Fruit fly (Drosophila melanogaster) whole organism, embryonic: ENCODE data around the gene Hph.
A peak's percentile ranks its signal among the peaks of the same experiment; 100 is the strongest.

Source experiments
- ATbp ChIP-seq: fragments of 200-800 bp; sonication (Bioruptor generic); optimal IDR thresholded peaks from 2 replicates; lab custom pipeline; 2017; ENCODE audit warnings: missing biosample characterization, mild to moderate bottlenecking, missing genetic modification characterization, missing genetic modification reagents
- Ada2b ChIP-seq: fragments of 200-800 bp; sonication (Bioruptor generic); IDR thresholded peaks from 2 replicates; pipeline ENCODE4 v1.3.6; 2022; ENCODE audit warnings: missing biosample characterization, missing genetic modification characterization
- Bdp1 ChIP-seq: fragments of 200-800 bp; sonication (Bioruptor generic); optimal IDR thresholded peaks from 3 replicates; lab custom pipeline; 2016; ENCODE audit warnings: missing biosample characterization, missing genetic modification characterization
- CG10366 ChIP-seq: fragments of 200-800 bp; sonication (Bioruptor generic); IDR thresholded peaks from 2 replicates; pipeline ENCODE4 v1.3.6; 2022; ENCODE audit warnings: missing biosample characterization, missing genetic modification characterization
- CG12155 ChIP-seq: fragments of 200-800 bp; sonication (Bioruptor generic); optimal IDR thresholded peaks from 3 replicates; lab custom pipeline; 2016; ENCODE audit warnings: missing biosample characterization, missing genetic modification characterization
- CG14014 ChIP-seq: fragments of 200-800 bp; sonication (Bioruptor generic); IDR thresholded peaks from 2 replicates; pipeline ENCODE4 v1.3.6; 2022; ENCODE audit warnings: missing biosample characterization, missing genetic modification characterization
- CG15601 ChIP-seq: fragments of 200-800 bp; sonication (Bioruptor generic); optimal IDR thresholded peaks from 3 replicates; lab custom pipeline; 2019; ENCODE audit warnings: missing biosample characterization, mild to moderate bottlenecking, missing genetic modification characterization, moderate library complexity
- CG2889 ChIP-seq: fragments of 200-800 bp; sonication (Bioruptor generic); IDR thresholded peaks from 3 replicates; pipeline ENCODE4 v1.3.6; 2022; ENCODE audit warnings: missing biosample characterization, missing genetic modification characterization
- CG30020 ChIP-seq: fragments of 200-800 bp; optimal IDR thresholded peaks from 2 replicates; lab custom pipeline; 2019; ENCODE audit warnings: missing biosample characterization, mild to moderate bottlenecking, missing genetic modification characterization, moderate library complexity
- CG30403 ChIP-seq: fragments of 200-800 bp; sonication (Bioruptor generic); optimal IDR thresholded peaks from 3 replicates; lab custom pipeline; 2016; ENCODE audit warnings: missing biosample characterization, missing genetic modification characterization
- CG30431 ChIP-seq: fragments of 200-800 bp; sonication (Bioruptor generic); optimal IDR thresholded peaks from 2 replicates; lab custom pipeline; 2017; ENCODE audit warnings: missing biosample characterization, missing genetic modification characterization
- CG4730 ChIP-seq: fragments of 200-800 bp; sonication (Bioruptor generic); IDR thresholded peaks from 2 replicates; pipeline ENCODE4 v1.3.6; 2022; ENCODE audit warnings: missing biosample characterization, missing genetic modification characterization
- CG5180 ChIP-seq: fragments of 200-800 bp; sonication (Bioruptor generic); optimal IDR thresholded peaks from 3 replicates; lab custom pipeline; 2017; ENCODE audit warnings: missing biosample characterization, missing genetic modification characterization, mild to moderate bottlenecking, moderate library complexity, missing genetic modification reagents
- CG6175 ChIP-seq: fragments of 200-800 bp; sonication (Bioruptor generic); IDR thresholded peaks from 3 replicates; pipeline ENCODE4 v1.3.6; 2022; ENCODE audit warnings: missing biosample characterization, missing genetic modification characterization
- CG6813 ChIP-seq: fragments of 200-800 bp; sonication (Bioruptor generic); optimal IDR thresholded peaks from 2 replicates; lab custom pipeline; 2017; ENCODE audit warnings: missing biosample characterization, missing genetic modification characterization, mild to moderate bottlenecking, moderate library complexity, missing genetic modification reagents
- CG8478 ChIP-seq: fragments of >200 bp; optimal IDR thresholded peaks from 2 replicates; lab custom pipeline; 2018
- CG9797 ChIP-seq: fragments of 200-800 bp; sonication (Bioruptor generic); optimal IDR thresholded peaks from 3 replicates; lab custom pipeline; 2018; ENCODE audit warnings: missing biosample characterization, mild to moderate bottlenecking, missing genetic modification characterization
- CG9932 ChIP-seq: fragments of 200-800 bp; sonication (Bioruptor generic); IDR thresholded peaks from 2 replicates; pipeline ENCODE4 v1.3.6; 2022; ENCODE audit warnings: missing biosample characterization, missing genetic modification characterization
- CTCF ChIP-seq: fragments of 200-800 bp; sonication (Bioruptor generic); optimal IDR thresholded peaks from 2 replicates; lab custom pipeline; 2017; ENCODE audit warnings: missing biosample characterization, mild to moderate bottlenecking, missing genetic modification characterization, moderate library complexity
- Camta ChIP-seq: fragments of 200-800 bp; sonication (Bioruptor generic); optimal IDR thresholded peaks from 2 replicates; lab custom pipeline; 2016; ENCODE audit warnings: missing biosample characterization, missing genetic modification characterization
- D ChIP-seq, 2 experiments: fragments of 200-800 bp in 1 of 2; fragments of >200 bp in 1 of 2; sonication (Bioruptor generic) in 1 of 2; optimal IDR thresholded peaks; 2 replicates in 1 of 2; 3 replicates in 1 of 2; lab custom pipeline; 2017; ENCODE audit warnings: mild to moderate bottlenecking in 1 of 2, missing biosample characterization in 1 of 2, missing genetic modification characterization in 1 of 2, missing genetic modification reagents in 1 of 2
- Dfd ChIP-seq, 2 experiments: fragments of >200 bp; optimal IDR thresholded peaks; 2 replicates each; lab custom pipeline; 2017; ENCODE audit warnings: missing biosample characterization in 2 of 2, missing genetic modification characterization in 2 of 2
- Dip3 ChIP-seq: fragments of 200-800 bp; sonication (Bioruptor generic); optimal IDR thresholded peaks from 3 replicates; lab custom pipeline; 2016; ENCODE audit warnings: missing biosample characterization, missing genetic modification characterization
- Dll ChIP-seq: fragments of 200-800 bp; sonication (Bioruptor generic); IDR thresholded peaks from 4 replicates; pipeline ENCODE4 v1.3.6; 2022; ENCODE audit warnings: missing biosample characterization, missing genetic modification characterization; ENCODE audit not compliant: partially characterized antibody
- Dref ChIP-seq: fragments of 200-800 bp; sonication (Bioruptor generic); IDR thresholded peaks from 2 replicates; pipeline ENCODE4 v1.3.6; 2022; ENCODE audit warnings: missing biosample characterization, missing genetic modification characterization
- Drgx ChIP-seq: fragments of 200-800 bp; sonication (Bioruptor generic); IDR thresholded peaks from 2 replicates; pipeline ENCODE4 v1.3.6; 2022; ENCODE audit warnings: missing biosample characterization, missing genetic modification characterization
- Fer2 ChIP-seq: fragments of 200-800 bp; sonication (Bioruptor generic); optimal IDR thresholded peaks from 2 replicates; lab custom pipeline; 2018; ENCODE audit warnings: missing biosample characterization, mild to moderate bottlenecking, missing genetic modification characterization, moderate library complexity
- Gsc ChIP-seq: fragments of 200-800 bp; sonication (Bioruptor generic); IDR thresholded peaks from 2 replicates; pipeline ENCODE4 v1.3.6; 2022; ENCODE audit warnings: missing biosample characterization, missing genetic modification characterization
- HmgD ChIP-seq: fragments of 200-800 bp; sonication (Bioruptor generic); optimal IDR thresholded peaks from 3 replicates; lab custom pipeline; 2016; ENCODE audit warnings: missing biosample characterization, missing genetic modification characterization
- HmgZ ChIP-seq: fragments of 200-800 bp; sonication (Bioruptor generic); optimal IDR thresholded peaks from 2 replicates; lab custom pipeline; 2018; ENCODE audit warnings: missing biosample characterization, mild to moderate bottlenecking, missing genetic modification characterization
- Kr ChIP-seq: fragments of 200-800 bp; sonication (Bioruptor generic); optimal IDR thresholded peaks from 2 replicates; lab custom pipeline; 2017; ENCODE audit warnings: missing biosample characterization, mild to moderate bottlenecking, missing genetic modification characterization
- MESR4 ChIP-seq: fragments of 200-800 bp; sonication (Bioruptor generic); optimal IDR thresholded peaks from 2 replicates; lab custom pipeline; 2018; ENCODE audit warnings: missing biosample characterization, mild to moderate bottlenecking, missing genetic modification characterization, moderate library complexity
- NK7.1 ChIP-seq: fragments of 200-800 bp; sonication (Bioruptor generic); optimal IDR thresholded peaks from 3 replicates; lab custom pipeline; 2016; ENCODE audit warnings: missing biosample characterization, missing genetic modification characterization
- Nf-YA ChIP-seq: fragments of 200-800 bp; sonication (Bioruptor generic); IDR thresholded peaks from 2 replicates; pipeline ENCODE4 v1.3.6; 2022; ENCODE audit warnings: missing biosample characterization, missing genetic modification characterization
- Vsx1 ChIP-seq: fragments of 200-800 bp; sonication (Bioruptor generic); optimal IDR thresholded peaks from 2 replicates; lab custom pipeline; 2017; ENCODE audit warnings: missing biosample characterization, mild to moderate bottlenecking, missing genetic modification characterization, missing genetic modification reagents
- amos ChIP-seq: fragments of 200-800 bp; sonication (Bioruptor generic); IDR thresholded peaks from 2 replicates; pipeline ENCODE4 v1.3.6; 2022; ENCODE audit warnings: missing biosample characterization, missing genetic modification characterization; ENCODE audit not compliant: partially characterized antibody
- btn ChIP-seq: fragments of 200-800 bp; sonication (Bioruptor generic); optimal IDR thresholded peaks from 2 replicates; lab custom pipeline; 2016; ENCODE audit warnings: missing biosample characterization, missing genetic modification characterization
- croc ChIP-seq: fragments of 200-800 bp; sonication (Bioruptor generic); conservative IDR thresholded peaks from 3 replicates; pipeline ENCODE4 v1.3.6; 2022; ENCODE audit warnings: missing biosample characterization, missing genetic modification characterization
- dan ChIP-seq: fragments of 200-800 bp; sonication (Bioruptor generic); IDR thresholded peaks from 2 replicates; pipeline ENCODE4 v1.3.6; 2022; ENCODE audit warnings: missing biosample characterization, missing genetic modification characterization
- exex ChIP-seq: fragments of 200-800 bp; sonication (Bioruptor generic); optimal IDR thresholded peaks from 4 replicates; lab custom pipeline; 2018; ENCODE audit warnings: missing biosample characterization, mild to moderate bottlenecking, missing genetic modification characterization, moderate library complexity
- fd64A ChIP-seq: fragments of 200-800 bp; sonication (Bioruptor generic); optimal IDR thresholded peaks from 3 replicates; lab custom pipeline; 2018; ENCODE audit warnings: missing biosample characterization, mild to moderate bottlenecking, missing genetic modification characterization
- gcm ChIP-seq: fragments of 200-800 bp; sonication (Bioruptor generic); optimal IDR thresholded peaks from 2 replicates; lab custom pipeline; 2019; ENCODE audit warnings: missing biosample characterization, mild to moderate bottlenecking, missing genetic modification characterization, moderate library complexity
- gsb-n ChIP-seq: fragments of 200-800 bp; sonication (Bioruptor generic); optimal IDR thresholded peaks from 3 replicates; lab custom pipeline; 2018; ENCODE audit warnings: missing biosample characterization, mild to moderate bottlenecking, missing genetic modification characterization
- h ChIP-seq: fragments of >200 bp; optimal IDR thresholded peaks from 2 replicates; lab custom pipeline; 2017
- jigr1 ChIP-seq: fragments of 200-800 bp; sonication (Bioruptor generic); IDR thresholded peaks from 3 replicates; pipeline ENCODE4 v1.3.6; 2022; ENCODE audit warnings: missing biosample characterization, missing genetic modification characterization
- jing ChIP-seq: fragments of 200-800 bp; sonication (Bioruptor generic); optimal IDR thresholded peaks from 2 replicates; lab custom pipeline; 2018; ENCODE audit warnings: missing biosample characterization, mild to moderate bottlenecking, missing genetic modification characterization
- klu ChIP-seq: fragments of 200-800 bp; sonication (Bioruptor generic); IDR thresholded peaks from 2 replicates; pipeline ENCODE4 v1.3.6; 2022; ENCODE audit warnings: missing biosample characterization, missing genetic modification characterization
- lbe ChIP-seq: fragments of 200-800 bp; sonication (Bioruptor generic); optimal IDR thresholded peaks from 2 replicates; lab custom pipeline; 2016; ENCODE audit warnings: missing biosample characterization, mild to moderate bottlenecking, missing genetic modification characterization
- p53 ChIP-seq: fragments of 200-800 bp; sonication (Bioruptor generic); optimal IDR thresholded peaks from 2 replicates; lab custom pipeline; 2016; ENCODE audit warnings: missing biosample characterization, missing genetic modification characterization
- ranshi ChIP-seq: fragments of 200-800 bp; sonication (Bioruptor generic); IDR thresholded peaks from 2 replicates; pipeline ENCODE4 v1.3.6; 2022; ENCODE audit warnings: missing biosample characterization, missing genetic modification characterization
- sens ChIP-seq: fragments of 200-800 bp; sonication (Bioruptor generic); peaks from one replicate; lab custom pipeline; 2016; ENCODE audit warnings: missing biosample characterization, missing genetic modification characterization
- vnd ChIP-seq: fragments of 200-800 bp; sonication (Bioruptor generic); IDR thresholded peaks from 3 replicates; pipeline ENCODE4 v1.3.6; 2022; ENCODE audit warnings: missing biosample characterization, missing genetic modification characterization; ENCODE audit not compliant: partially characterized antibody

Gene Hph

dm6 chr3R:5232197-5232607 lies 24.6 kb upstream of the Hph start, which contains the start of the genes Kat60 and Mms19 (continued):
- no peak for TF ChIP-seq btn (GFP tag; lab: Kevin White, UChicago)
- TF ChIP-seq CG4730 (GFP tag; lab: Robert Waterston, UW), result peak; percentile 45; the same call in 1 of the 2 replicates
- TF ChIP-seq gsb-n (tag; lab: Kevin White, UChicago), result no peak
- TF ChIP-seq Dll (GFP tag; lab: Robert Waterston, UW), result peak; percentile 96
- peak; percentile 46 for TF ChIP-seq gcm
- TF ChIP-seq Drgx (GFP tag; lab: Robert Waterston, UW), result no peak
- peak; percentile 2 for TF ChIP-seq HmgD (GFP tag; lab: Kevin White, UChicago)
- TF ChIP-seq CG12155 (GFP tag; lab: Kevin White, UChicago), result peak; percentile 66
- no peak for TF ChIP-seq jing (GFP tag; lab: Kevin White, UChicago)
- no peak for TF ChIP-seq fd64A
- no peak for TF ChIP-seq CTCF (GFP tag; lab: Kevin White, UChicago)
- no peak for TF ChIP-seq D (optimal IDR thresholded peaks at IDR 0.05; lab: Kevin White, UChicago)
- no peak for TF ChIP-seq D (GFP tag; optimal IDR thresholded peaks at IDR 0.05; lab: Kevin White, UChicago)
- no peak for TF ChIP-seq NK7.1 (GFP tag; lab: Kevin White, UChicago)
- peak; percentile 43 for TF ChIP-seq Bdp1 (GFP tag; lab: Kevin White, UChicago)
- no peak for TF ChIP-seq Vsx1 (GFP tag; lab: Kevin White, UChicago)
- no peak for TF ChIP-seq CG8478
- TF ChIP-seq sens (GFP tag; lab: Kevin White, UChicago), result peak; percentile 94
- no peak for TF ChIP-seq ATbp (GFP tag; lab: Kevin White, UChicago)
- TF ChIP-seq exex (tag; lab: Kevin White, UChicago), result no peak
- no peak for TF ChIP-seq CG6813 (GFP tag; lab: Kevin White, UChicago)
- TF ChIP-seq CG9932 (GFP tag; lab: Robert Waterston, UW), result peak; percentile 91
- peak; percentile 80 for TF ChIP-seq CG30020 (tag; lab: Kevin White, UChicago)
- peak; percentile 64 for TF ChIP-seq Dip3 (GFP tag; lab: Kevin White, UChicago)
- peak; percentile 95 for TF ChIP-seq vnd (GFP tag; lab: Robert Waterston, UW)
- no peak for TF ChIP-seq CG5180 (GFP tag; lab: Kevin White, UChicago)
- no peak for TF ChIP-seq MESR4 (GFP tag; lab: Kevin White, UChicago)
- no peak for TF ChIP-seq Dfd (GFP tag; optimal IDR thresholded peaks at IDR 0.05; lab: Kevin White, UChicago)
- TF ChIP-seq CG2889 (GFP tag; lab: Robert Waterston, UW), result 0 out of 3 replicates have a peak, but pooled peaks have one; percentile 37
- no peak for TF ChIP-seq CG15601 (tag; lab: Kevin White, UChicago)
- no peak for TF ChIP-seq h (lab: Kevin White, UChicago)
- TF ChIP-seq amos (GFP tag; lab: Robert Waterston, UW), result peak; percentile 96
- TF ChIP-seq CG10366 (GFP tag; lab: Robert Waterston, UW), result peak; percentile 65
- no peak for TF ChIP-seq dan
- peak; percentile 55 for TF ChIP-seq CG9797 (GFP tag; lab: Kevin White, UChicago)
- peak; percentile 48; the same call in 1 of the 3 replicates for TF ChIP-seq CG6175 (GFP tag; lab: Robert Waterston, UW)
- peak; percentile 61; the same call in 1 of the 2 replicates for TF ChIP-seq ranshi (GFP tag; lab: Robert Waterston, UW)
- peak; percentile 29 for TF ChIP-seq lbe (GFP tag; lab: Kevin White, UChicago)
- no peak for TF ChIP-seq Kr
- peak; percentile 82; the same call in 2 of the 3 replicates for TF ChIP-seq jigr1 (GFP tag; lab: Robert Waterston, UW)
- no peak for TF ChIP-seq Nf-YA
- peak; percentile 20 for TF ChIP-seq Fer2 (tag; lab: Kevin White, UChicago)
- TF ChIP-seq klu, result peak; percentile 44; the same call in 1 of the 2 replicates
- peak; percentile 58 for TF ChIP-seq HmgZ (tag; lab: Kevin White, UChicago)
- no peak for TF ChIP-seq Gsc (GFP tag; lab: Robert Waterston, UW)
- peak; percentile 92 for TF ChIP-seq Dref (GFP tag; lab: Robert Waterston, UW)
- peak; percentile 27; the same call in 2 of the 3 replicates for TF ChIP-seq croc (GFP tag; lab: Robert Waterston, UW)
- peak; percentile 67 for TF ChIP-seq Camta (GFP tag; lab: Kevin White, UChicago)
- TF ChIP-seq p53 (GFP tag; lab: Kevin White, UChicago), result no peak
- peak; percentile 82 for TF ChIP-seq CG30403 (GFP tag; lab: Kevin White, UChicago)
- TF ChIP-seq CG14014 (GFP tag; lab: Robert Waterston, UW), result peak; percentile 39
- TF ChIP-seq Ada2b (GFP tag; lab: Robert Waterston, UW), result peak; percentile 39; the same call in 1 of the 2 replicates
- peak; percentile 35 for TF ChIP-seq CG30431
